Worm (Caenorhabditis elegans): ENCODE data around the gene pals-18.

ce11 chrIII:1388274-1389058 is 14.7 kb upstream of the pals-18 start, which contains the start of gene pals-20:
- TF ChIP-seq F13C5.2 (tag; optimal IDR thresholded peaks at IDR 0.05) (no peak), hmg-4 (GFP tag; optimal IDR thresholded peaks at IDR 0.05) (no peak), tbx-11 (GFP tag; IDR thresholded peaks at IDR 0.05) (no peak), ceh-13 (GFP tag; optimal IDR thresholded peaks at IDR 0.05) (no peak), hnd-1 (tag; optimal IDR thresholded peaks at IDR 0.05) (no peak), hmbx-1 (tag; optimal IDR thresholded peaks at IDR 0.05) (no peak), ama-1 (optimal IDR thresholded peaks at IDR 0.05) (no peak)
